Fruit fly (Drosophila melanogaster) whole organism, prepupa: ENCODE results near the gene CG13458.

ENCODE experiments used
- CG11902 ChIP-seq: fragments of 200-800 bp; sonication (Bioruptor generic); optimal IDR thresholded peaks from 3 replicates; lab custom pipeline; 2016; ENCODE audit warnings: missing biosample characterization, missing genetic modification characterization
- Hr39 ChIP-seq: fragments of 200-800 bp; sonication (Bioruptor generic); optimal IDR thresholded peaks from 2 replicates; lab custom pipeline; 2016; ENCODE audit warnings: missing biosample characterization, missing genetic modification characterization
- fd85E ChIP-seq: fragments of 200-800 bp; sonication (Bioruptor generic); optimal IDR thresholded peaks from 3 replicates; lab custom pipeline; 2016; ENCODE audit warnings: missing biosample characterization, missing genetic modification characterization
- topi ChIP-seq: fragments of 200-800 bp; sonication (Bioruptor generic); optimal IDR thresholded peaks from 3 replicates; lab custom pipeline; 2016; ENCODE audit warnings: missing biosample characterization, missing genetic modification characterization
- vri ChIP-seq: fragments of 200-800 bp; sonication (Bioruptor generic); optimal IDR thresholded peaks from 3 replicates; lab custom pipeline; 2016; ENCODE audit warnings: missing biosample characterization, mild to moderate bottlenecking, missing genetic modification characterization

DNA sequence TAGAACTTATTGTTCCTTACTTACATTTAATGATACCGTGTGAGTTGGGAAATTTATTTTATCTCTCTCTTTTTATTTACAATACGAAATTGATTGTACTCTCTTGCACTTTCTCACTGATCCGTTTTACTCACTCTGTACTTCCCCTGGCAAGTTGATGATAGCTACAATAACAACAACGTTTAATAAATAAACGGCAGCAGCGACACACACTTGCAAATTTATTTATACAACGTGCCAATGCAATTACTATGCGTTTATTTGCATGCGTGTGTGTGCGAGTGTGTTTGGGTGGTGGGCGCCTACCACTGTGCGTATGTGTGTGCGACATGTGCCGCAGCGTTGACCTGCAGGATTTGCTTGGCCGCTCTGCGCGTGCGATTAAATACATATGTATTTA is 13.8 kb upstream of the CG13458 start:
- no peak for TF ChIP-seq vri (GFP tag; lab: Kevin White, UChicago)
- no peak for TF ChIP-seq Hr39 (GFP tag; lab: Kevin White, UChicago)
- TF ChIP-seq fd85E (GFP tag; lab: Kevin White, UChicago), result no peak
- TF ChIP-seq topi (GFP tag; lab: Kevin White, UChicago), result no peak
- no peak for TF ChIP-seq CG11902 (GFP tag; lab: Kevin White, UChicago)
